Fruit fly (Drosophila melanogaster) whole organism, prepupa: ENCODE results near the gene CG14572.

Source experiments
- Blimp-1 ChIP-seq: fragments of 200-800 bp; sonication (Bioruptor generic); optimal IDR thresholded peaks from 3 replicates; lab custom pipeline; 2017; ENCODE audit warnings: missing biosample characterization, missing genetic modification characterization, mild to moderate bottlenecking, moderate library complexity, missing genetic modification reagents
- CG10631 ChIP-seq: fragments of 200-800 bp; sonication (Bioruptor generic); optimal IDR thresholded peaks from 2 replicates; lab custom pipeline; 2016; ENCODE audit warnings: missing biosample characterization, missing genetic modification characterization
- CG10669 ChIP-seq: fragments of 200-800 bp; sonication (Bioruptor generic); optimal IDR thresholded peaks from 3 replicates; lab custom pipeline; 2018; ENCODE audit warnings: missing biosample characterization, mild to moderate bottlenecking, missing genetic modification characterization, moderate library complexity
- CG11294 ChIP-seq: fragments of 200-800 bp; sonication (Bioruptor generic); IDR thresholded peaks from 2 replicates; pipeline ENCODE4 v1.3.6; 2022; ENCODE audit warnings: missing biosample characterization, missing genetic modification characterization
- CG11762 ChIP-seq: fragments of 200-800 bp; sonication (Bioruptor generic); optimal IDR thresholded peaks from 3 replicates; lab custom pipeline; 2016; ENCODE audit warnings: missing biosample characterization, missing genetic modification characterization; ENCODE audit not compliant: insufficient read depth
- CG11902 ChIP-seq: fragments of 200-800 bp; sonication (Bioruptor generic); optimal IDR thresholded peaks from 3 replicates; lab custom pipeline; 2016; ENCODE audit warnings: missing biosample characterization, missing genetic modification characterization
- CG15336 ChIP-seq: fragments of 200-800 bp; sonication (Bioruptor generic); IDR thresholded peaks from 2 replicates; pipeline ENCODE4 v1.3.6; 2022; ENCODE audit warnings: missing biosample characterization, missing genetic modification characterization
- CG1621 ChIP-seq: fragments of 200-800 bp; sonication (Bioruptor generic); optimal IDR thresholded peaks from 3 replicates; lab custom pipeline; 2018; ENCODE audit warnings: missing biosample characterization, mild to moderate bottlenecking, missing genetic modification characterization
- CG16779 ChIP-seq: fragments of 200-800 bp; sonication (Bioruptor generic); optimal IDR thresholded peaks from 3 replicates; lab custom pipeline; 2017; ENCODE audit warnings: missing biosample characterization, mild to moderate bottlenecking, missing genetic modification characterization
- CG3032 ChIP-seq: fragments of 200-800 bp; optimal IDR thresholded peaks from 2 replicates; lab custom pipeline; 2019; ENCODE audit warnings: missing biosample characterization, mild to moderate bottlenecking, missing genetic modification characterization, moderate library complexity
- CG31627 ChIP-seq: fragments of 200-800 bp; sonication (Bioruptor generic); optimal IDR thresholded peaks from 3 replicates; lab custom pipeline; 2016; ENCODE audit warnings: missing biosample characterization, missing genetic modification characterization
- CG32006 ChIP-seq: fragments of 200-800 bp; sonication (Bioruptor generic); optimal IDR thresholded peaks from 3 replicates; lab custom pipeline; 2017; ENCODE audit warnings: missing biosample characterization, mild to moderate bottlenecking, missing genetic modification characterization
- CG3919 ChIP-seq: fragments of 200-800 bp; sonication (Bioruptor generic); optimal IDR thresholded peaks from 3 replicates; lab custom pipeline; 2016; ENCODE audit warnings: missing biosample characterization, missing genetic modification characterization
- CG4318 ChIP-seq: fragments of 200-800 bp; sonication (Bioruptor generic); optimal IDR thresholded peaks from 3 replicates; lab custom pipeline; 2017; ENCODE audit warnings: missing biosample characterization, mild to moderate bottlenecking, missing genetic modification characterization
- CG6163 ChIP-seq: fragments of 200-800 bp; sonication (Bioruptor generic); IDR thresholded peaks from 3 replicates; pipeline ENCODE4 v1.3.6; 2022; ENCODE audit warnings: missing biosample characterization, missing genetic modification characterization
- CG6276 ChIP-seq: fragments of 200-800 bp; sonication (Bioruptor generic); optimal IDR thresholded peaks from 2 replicates; lab custom pipeline; 2017; ENCODE audit warnings: missing biosample characterization, mild to moderate bottlenecking, missing genetic modification characterization
- CG6808 ChIP-seq: fragments of 200-800 bp; sonication (Bioruptor generic); optimal IDR thresholded peaks from 3 replicates; lab custom pipeline; 2017; ENCODE audit warnings: missing biosample characterization, missing genetic modification characterization, mild to moderate bottlenecking, moderate library complexity, missing genetic modification reagents
- CG6854 ChIP-seq: fragments of 200-800 bp; sonication (Bioruptor generic); optimal IDR thresholded peaks from 2 replicates; lab custom pipeline; 2017; ENCODE audit warnings: missing biosample characterization, mild to moderate bottlenecking, missing genetic modification characterization
- CG7368 ChIP-seq: fragments of 200-800 bp; sonication (Bioruptor generic); optimal IDR thresholded peaks from 3 replicates; lab custom pipeline; 2016; ENCODE audit warnings: missing biosample characterization, missing genetic modification characterization
- CG8119 ChIP-seq: fragments of 200-800 bp; sonication (Bioruptor generic); IDR thresholded peaks from 3 replicates; pipeline ENCODE4 v1.3.6; 2022; ENCODE audit warnings: missing biosample characterization, missing genetic modification characterization
- CG8319 ChIP-seq: fragments of 200-800 bp; sonication (Bioruptor generic); optimal IDR thresholded peaks from 3 replicates; lab custom pipeline; 2016; ENCODE audit warnings: missing biosample characterization, missing genetic modification characterization
- CG8632 ChIP-seq: fragments of 200-800 bp; sonication (Bioruptor generic); optimal IDR thresholded peaks from 3 replicates; lab custom pipeline; 2016; ENCODE audit warnings: missing biosample characterization, missing genetic modification characterization
- CG9139 ChIP-seq: fragments of 200-800 bp; sonication (Bioruptor generic); optimal IDR thresholded peaks from 3 replicates; lab custom pipeline; 2017; ENCODE audit warnings: missing biosample characterization, mild to moderate bottlenecking, missing genetic modification characterization
- Eip78C ChIP-seq: fragments of 200-800 bp; sonication (Bioruptor generic); peaks from one replicate; lab custom pipeline; 2016; ENCODE audit warnings: missing biosample characterization, missing genetic modification characterization
- Eip93F ChIP-seq: fragments of 200-800 bp; sonication (Bioruptor generic); optimal IDR thresholded peaks from 2 replicates; lab custom pipeline; 2016; ENCODE audit warnings: missing biosample characterization, mild to moderate bottlenecking, missing genetic modification characterization
- Ets21C ChIP-seq: fragments of 200-800 bp; sonication (Bioruptor generic); optimal IDR thresholded peaks from 3 replicates; lab custom pipeline; 2016; ENCODE audit warnings: missing biosample characterization, missing genetic modification characterization
- Hr38 ChIP-seq: sonication (Bioruptor generic); optimal IDR thresholded peaks from 2 replicates; lab custom pipeline; 2016; ENCODE audit warnings: missing biosample characterization, missing genetic modification characterization
- Hr4 ChIP-seq: fragments of 200-800 bp; sonication (Bioruptor generic); optimal IDR thresholded peaks from 3 replicates; lab custom pipeline; 2016; ENCODE audit warnings: missing biosample characterization, missing genetic modification characterization
- Lpt ChIP-seq: fragments of 200-800 bp; sonication (Bioruptor generic); optimal IDR thresholded peaks from 3 replicates; lab custom pipeline; 2016; ENCODE audit warnings: missing biosample characterization, missing genetic modification characterization
- Met ChIP-seq: fragments of 200-800 bp; sonication (Bioruptor generic); optimal IDR thresholded peaks from 3 replicates; lab custom pipeline; 2016; ENCODE audit warnings: missing biosample characterization, missing genetic modification characterization
- OdsH ChIP-seq: fragments of 200-800 bp; sonication (Bioruptor generic); optimal IDR thresholded peaks from 3 replicates; lab custom pipeline; 2016; ENCODE audit warnings: missing biosample characterization, missing genetic modification characterization
- Smox ChIP-seq: fragments of 200-800 bp; sonication (Bioruptor generic); optimal IDR thresholded peaks from 3 replicates; lab custom pipeline; 2016; ENCODE audit warnings: missing biosample characterization, missing genetic modification characterization
- Sox102F ChIP-seq: fragments of 200-800 bp; sonication (Bioruptor generic); optimal IDR thresholded peaks from 2 replicates; lab custom pipeline; 2016; ENCODE audit warnings: missing biosample characterization, mild to moderate bottlenecking, missing genetic modification characterization
- Sox15 ChIP-seq: fragments of 200-800 bp; sonication (Bioruptor generic); optimal IDR thresholded peaks from 3 replicates; lab custom pipeline; 2016; ENCODE audit warnings: missing biosample characterization, missing genetic modification characterization
- achi ChIP-seq: fragments of 200-800 bp; sonication (Bioruptor generic); optimal IDR thresholded peaks from 3 replicates; lab custom pipeline; 2016; ENCODE audit warnings: missing biosample characterization, missing genetic modification characterization
- cyc ChIP-seq: fragments of 200-800 bp; sonication (Bioruptor generic); optimal IDR thresholded peaks from 3 replicates; lab custom pipeline; 2016; ENCODE audit warnings: missing biosample characterization, missing genetic modification characterization
- dac ChIP-seq: fragments of 200-800 bp; sonication (Bioruptor generic); optimal IDR thresholded peaks from 2 replicates; lab custom pipeline; 2017; ENCODE audit warnings: missing biosample characterization, mild to moderate bottlenecking, missing genetic modification characterization
- dsx ChIP-seq: fragments of 200-800 bp; optimal IDR thresholded peaks from 3 replicates; lab custom pipeline; 2019; ENCODE audit warnings: missing biosample characterization, mild to moderate bottlenecking, missing genetic modification characterization, moderate library complexity; ENCODE audit not compliant: poor library complexity, severe bottlenecking
- eg ChIP-seq: fragments of 200-800 bp; sonication (Bioruptor generic); IDR thresholded peaks from 3 replicates; pipeline ENCODE4 v1.3.6; 2022; ENCODE audit warnings: missing biosample characterization, missing genetic modification characterization
- esn ChIP-seq: fragments of 200-800 bp; sonication (Bioruptor generic); optimal IDR thresholded peaks from 2 replicates; lab custom pipeline; 2016; ENCODE audit warnings: missing biosample characterization, mild to moderate bottlenecking, missing genetic modification characterization, moderate library complexity
- fd59A ChIP-seq: fragments of 200-800 bp; sonication (Bioruptor generic); optimal IDR thresholded peaks from 2 replicates; lab custom pipeline; 2017; ENCODE audit warnings: missing biosample characterization, mild to moderate bottlenecking, missing genetic modification characterization, missing genetic modification reagents
- fd85E ChIP-seq: fragments of 200-800 bp; sonication (Bioruptor generic); optimal IDR thresholded peaks from 3 replicates; lab custom pipeline; 2016; ENCODE audit warnings: missing biosample characterization, missing genetic modification characterization
- fkh ChIP-seq: fragments of 200-800 bp; sonication (Bioruptor generic); optimal IDR thresholded peaks from 3 replicates; lab custom pipeline; 2017; ENCODE audit warnings: missing biosample characterization, mild to moderate bottlenecking, missing genetic modification characterization, moderate library complexity
- lz ChIP-seq: fragments of 200-800 bp; sonication (Bioruptor generic); optimal IDR thresholded peaks from 3 replicates; lab custom pipeline; 2016; ENCODE audit warnings: missing biosample characterization, missing genetic modification characterization
- net ChIP-seq: fragments of 200-800 bp; sonication (Bioruptor generic); optimal IDR thresholded peaks from 3 replicates; lab custom pipeline; 2016; ENCODE audit warnings: missing biosample characterization, missing genetic modification characterization
- pdm3 ChIP-seq: fragments of 200-800 bp; sonication (Bioruptor generic); optimal IDR thresholded peaks from 3 replicates; lab custom pipeline; 2016; ENCODE audit warnings: missing biosample characterization, missing genetic modification characterization
- salr ChIP-seq, 2 experiments: fragments of 200-800 bp; sonication (Bioruptor generic); optimal IDR thresholded peaks; 3 replicates each; lab custom pipeline; 2016 to 2018; ENCODE audit warnings: missing biosample characterization in 2 of 2, missing genetic modification characterization in 2 of 2, mild to moderate bottlenecking in 1 of 2
- spab ChIP-seq: fragments of 200-800 bp; sonication (Bioruptor generic); optimal IDR thresholded peaks from 2 replicates; lab custom pipeline; 2017; ENCODE audit warnings: missing biosample characterization, mild to moderate bottlenecking, missing genetic modification characterization, missing genetic modification reagents
- ss ChIP-seq, 2 experiments: fragments of 200-800 bp; sonication (Bioruptor generic); optimal IDR thresholded peaks; 2 replicates in 1 of 2; 3 replicates in 1 of 2; lab custom pipeline; 2017 to 2018; ENCODE audit warnings: mild to moderate bottlenecking in 2 of 2, missing biosample characterization in 2 of 2, missing genetic modification characterization in 2 of 2, moderate library complexity in 1 of 2
- svp ChIP-seq: fragments of 200-800 bp; sonication (Bioruptor generic); peaks from one replicate; lab custom pipeline; 2016; ENCODE audit warnings: missing biosample characterization, missing genetic modification characterization
- topi ChIP-seq: fragments of 200-800 bp; sonication (Bioruptor generic); optimal IDR thresholded peaks from 3 replicates; lab custom pipeline; 2016; ENCODE audit warnings: missing biosample characterization, missing genetic modification characterization
- vri ChIP-seq: fragments of 200-800 bp; sonication (Bioruptor generic); optimal IDR thresholded peaks from 3 replicates; lab custom pipeline; 2016; ENCODE audit warnings: missing biosample characterization, mild to moderate bottlenecking, missing genetic modification characterization

CG14572 gene

dm6 chr3L:21728616-21729047 lies 12.7 kb upstream of the CG14572 start, which contains the start of the genes CG11247 and Polr2H:
TSS of gene CG11247 (minus strand) at chr3L:21728806.
TSS of gene Polr2H (plus strand) at chr3L:21728932.
- TF ChIP-seq Eip78C (GFP tag; lab: Kevin White, UChicago) (peak; percentile 93), CG4318 (GFP tag; lab: Kevin White, UChicago) (peak; percentile 84), CG8119 (peak; percentile 76), CG10631 (GFP tag; lab: Kevin White, UChicago) (peak; percentile 91), CG11762 (GFP tag; lab: Kevin White, UChicago) (peak; percentile 70), fkh (peak; percentile 79), Hr38 (peak; percentile 79), Sox15 (GFP tag; lab: Kevin White, UChicago) (peak; percentile 95), OdsH (GFP tag; lab: Kevin White, UChicago) (peak; percentile 93), CG9139 (GFP tag; lab: Kevin White, UChicago) (peak; percentile 11), CG7368 (peak; percentile 80), CG31627 (GFP tag; lab: Kevin White, UChicago) (peak; percentile 97), salr (GFP tag; optimal IDR thresholded peaks at IDR 0.05; lab: Kevin White, UChicago) (peak; percentile 70 to 75), dac (GFP tag; lab: Kevin White, UChicago) (peak; percentile 80), CG15336 (GFP tag; lab: Robert Waterston, UW) (peak; percentile 73), CG6854 (GFP tag; lab: Kevin White, UChicago) (no peak), Sox102F (GFP tag; lab: Kevin White, UChicago) (peak; percentile 86), Smox (GFP tag; lab: Kevin White, UChicago) (peak; percentile 86), Eip93F (GFP tag; lab: Kevin White, UChicago) (peak; percentile 31), cyc (peak; percentile 96), lz (peak; percentile 94), CG11902 (GFP tag; lab: Kevin White, UChicago) (peak; percentile 93), Hr4 (GFP tag; lab: Kevin White, UChicago) (peak; percentile 95), CG1621 (tag; lab: Kevin White, UChicago) (peak; percentile 66), CG32006 (GFP tag; lab: Kevin White, UChicago) (peak; percentile 88), Ets21C (peak; percentile 94), Lpt (GFP tag; lab: Kevin White, UChicago) (peak; percentile 76), eg (GFP tag; lab: Robert Waterston, UW) (peak; percentile 87), CG8632 (GFP tag; lab: Kevin White, UChicago) (peak; percentile 63), CG6276 (GFP tag; lab: Kevin White, UChicago) (no peak), CG3032 (tag; lab: Kevin White, UChicago) (peak; percentile 88), spab (peak; percentile 52), pdm3 (peak; percentile 90), achi (GFP tag; lab: Kevin White, UChicago) (peak; percentile 89), vri (GFP tag; lab: Kevin White, UChicago) (peak; percentile 70), CG11294 (GFP tag; lab: Robert Waterston, UW) (peak; percentile 79; the same call in 1 of the 2 replicates), Blimp-1 (GFP tag; lab: Kevin White, UChicago) (peak; percentile 48), Met (peak; percentile 89), CG8319 (GFP tag; lab: Kevin White, UChicago) (peak; percentile 80), fd85E (GFP tag; lab: Kevin White, UChicago) (peak; percentile 58), ss (GFP tag; optimal IDR thresholded peaks at IDR 0.05; lab: Kevin White, UChicago) (peak; percentile 29 to 60), esn (GFP tag; lab: Kevin White, UChicago) (peak; percentile 92), CG3919 (GFP tag; lab: Kevin White, UChicago) (peak; percentile 91), dsx (GFP tag; lab: Kevin White, UChicago) (peak; percentile 58), CG6808 (GFP tag; lab: Kevin White, UChicago) (peak; percentile 61), topi (GFP tag; lab: Kevin White, UChicago) (peak; percentile 88), CG10669 (GFP tag; lab: Kevin White, UChicago) (peak; percentile 73), CG6163 (peak; percentile 92), svp (GFP tag; lab: Kevin White, UChicago) (peak; percentile 93), CG16779 (tag; lab: Kevin White, UChicago) (no peak), net (GFP tag; lab: Kevin White, UChicago) (peak; percentile 83), fd59A (peak; percentile 68)
